Fruit fly (Drosophila melanogaster): Measurements from ENCODE around the gene cyc.

- TF ChIP-seq CG34406 (GFP tag; optimal IDR thresholded peaks at IDR 0.05) (peak; percentile 65), CG31627 (GFP tag; optimal IDR thresholded peaks at IDR 0.05) (peak; percentile 91), CG16779 (tag; optimal IDR thresholded peaks at IDR 0.05) (no peak), CG6854 (GFP tag; optimal IDR thresholded peaks at IDR 0.05) (no peak), CG6792 (GFP tag; optimal IDR thresholded peaks at IDR 0.05) (peak; percentile 63), achi (GFP tag; optimal IDR thresholded peaks at IDR 0.05) (no peak)
Measured at dm6 chr3L:19817807-19818531, 2.2 kb upstream of the cyc start, which contains the start of the genes Fibp and Deaf1.

Measured in whole organism, prepupa.